Worm (Caenorhabditis elegans) whole organism, L4/young adult: ENCODE data around the gene ncx-7.

ENCODE experiments used
- W03F9.2 ChIP-seq: fragments of 150-350 bp; optimal IDR thresholded peaks from 2 replicates; lab custom pipeline; 2014; ENCODE audit warnings: missing biosample characterization, missing genetic modification characterization
- dao-5 ChIP-seq: sonication (generic microtip); optimal IDR thresholded peaks from 2 replicates; lab custom pipeline; 2016; ENCODE audit warnings: missing genotype, missing genetic modification characterization, moderate library complexity, missing compliant biosample characterization
- him-1 ChIP-seq: sonication (generic microtip); optimal IDR thresholded peaks from 2 replicates; lab custom pipeline; 2016; ENCODE audit warnings: missing genotype, missing genetic modification reagents, missing genetic modification characterization, missing compliant biosample characterization

ce11 chrIII:9713862-9714261, 6.2 kb downstream of the ncx-7 start, which contains the start of gene ncx-6:
- no peak for TF ChIP-seq him-1 (tag; lab: Kevin White, UChicago)
- no peak for TF ChIP-seq W03F9.2 (tag; lab: Kevin White, UChicago)
- TF ChIP-seq dao-5 (tag; lab: Kevin White, UChicago) = no peak
